Worm (Caenorhabditis elegans): ENCODE data around the gene T11F9.10.
A peak's percentile ranks its signal among the peaks of the same experiment; 100 is the strongest.

The T11F9.10 gene

DNA sequence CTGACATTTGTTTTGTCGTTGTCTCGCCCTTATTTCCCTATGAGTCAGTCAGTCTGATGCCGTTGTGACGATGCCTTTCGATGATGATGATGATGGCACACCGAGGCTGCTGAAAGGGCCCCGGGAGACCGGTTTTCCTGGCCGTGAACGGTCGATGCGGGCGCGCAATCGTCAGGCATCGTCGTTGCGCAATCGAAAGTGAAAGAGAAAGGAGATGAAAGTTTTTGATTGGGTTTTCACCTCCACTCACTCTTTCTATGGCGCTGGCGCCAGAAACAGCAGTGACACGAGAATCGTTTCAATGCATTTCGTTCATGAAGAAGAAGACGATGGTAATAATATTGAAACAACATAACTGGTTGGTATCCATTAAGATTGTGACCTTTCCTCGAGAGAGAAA, 46.2 kb downstream of the T11F9.10 start:
- TF ChIP-seq die-1 (tag; optimal IDR thresholded peaks at IDR 0.05): no peak
- 0 out of 2 replicates have a peak, but pooled peaks have one; percentile 75 for TF ChIP-seq nhr-120 (GFP tag; IDR thresholded peaks at IDR 0.05)
- TF ChIP-seq hlh-26 (GFP tag; conservative IDR thresholded peaks at IDR 0.05): no peak
- no peak for TF ChIP-seq let-526 (GFP tag; IDR thresholded peaks at IDR 0.05)
- no peak for TF ChIP-seq let-607 (tag; optimal IDR thresholded peaks at IDR 0.05)
- TF ChIP-seq attf-5 (GFP tag; optimal IDR thresholded peaks at IDR 0.05): no peak
- TF ChIP-seq ZK185.1 (tag; optimal IDR thresholded peaks at IDR 0.05; ENCODE audit: poor library complexity, severe bottlenecking): no peak
- no peak for TF ChIP-seq hrde-1 (tag; optimal IDR thresholded peaks at IDR 0.05; ENCODE audit: borderline replicate concordance)
- no peak for TF ChIP-seq nfya-1 (tag; optimal IDR thresholded peaks at IDR 0.05; ENCODE audit: borderline replicate concordance, insufficient read depth)
- no peak for TF ChIP-seq lsy-27 (tag; optimal IDR thresholded peaks at IDR 0.05; ENCODE audit: borderline replicate concordance, insufficient read depth)
- TF ChIP-seq sdz-38 (tag; optimal IDR thresholded peaks at IDR 0.05): no peak
- no peak for TF ChIP-seq B0035.1 (tag; optimal IDR thresholded peaks at IDR 0.05)
- TF ChIP-seq lin-26 (GFP tag; IDR thresholded peaks at IDR 0.05): 0 out of 2 replicates have a peak, but pooled peaks have one; percentile 17
- 0 out of 2 replicates have a peak, but pooled peaks have one; percentile 37 for TF ChIP-seq C06A6.2 (GFP tag; conservative IDR thresholded peaks at IDR 0.05)
- no peak for TF ChIP-seq hmg-20 (GFP tag; IDR thresholded peaks at IDR 0.05)
- no peak for TF ChIP-seq snpc-3.4 (tag; optimal IDR thresholded peaks at IDR 0.05)
- 0 out of 2 replicates have a peak, but pooled peaks have one; percentile 19 for TF ChIP-seq Y53G8AR.9 (GFP tag; conservative IDR thresholded peaks at IDR 0.05)
- TF ChIP-seq lir-1 (GFP tag; conservative IDR thresholded peaks at IDR 0.05): no peak
- no peak for TF ChIP-seq efl-1 (GFP tag; optimal IDR thresholded peaks at IDR 0.05)
- no peak for TF ChIP-seq ceh-40 (GFP tag; IDR thresholded peaks at IDR 0.05)
- TF ChIP-seq athp-1 (tag; optimal IDR thresholded peaks at IDR 0.05): no peak
- no peak for TF ChIP-seq mel-28 (tag; optimal IDR thresholded peaks at IDR 0.05; ENCODE audit: borderline replicate concordance)
- TF ChIP-seq nfya-2 (GFP tag; IDR thresholded peaks at IDR 0.05): no peak
- TF ChIP-seq ceh-100 (GFP tag; IDR thresholded peaks at IDR 0.05): no peak
- no peak for TF ChIP-seq rpc-1 (optimal IDR thresholded peaks at IDR 0.05)
- no peak for TF ChIP-seq rpc-1 (tag; optimal IDR thresholded peaks at IDR 0.05)
- no peak for TF ChIP-seq chd-7 (tag; optimal IDR thresholded peaks at IDR 0.05)
- TF ChIP-seq gei-17 (GFP tag; optimal IDR thresholded peaks at IDR 0.05): no peak
- no peak for TF ChIP-seq ztf-28 (GFP tag; IDR thresholded peaks at IDR 0.05)
- TF ChIP-seq pbrm-1 (GFP tag; IDR thresholded peaks at IDR 0.05): peak; percentile 49; the same call in 1 of the 2 replicates
- no peak for TF ChIP-seq Y53F4B.3 (GFP tag; IDR thresholded peaks at IDR 0.05)
- no peak for TF ChIP-seq nhr-90 (tag; optimal IDR thresholded peaks at IDR 0.05)
- TF ChIP-seq snpc-1.1 (tag; optimal IDR thresholded peaks at IDR 0.05; ENCODE audit: insufficient read depth): no peak
- no peak for TF ChIP-seq T07F8.4 (tag; optimal IDR thresholded peaks at IDR 0.05)
- no peak for TF ChIP-seq Y56A3A.18 (GFP tag; IDR thresholded peaks at IDR 0.05)
- TF ChIP-seq dpl-1 (GFP tag; optimal IDR thresholded peaks at IDR 0.05): no peak
- no peak for TF ChIP-seq F22D6.2 (tag; optimal IDR thresholded peaks at IDR 0.05)
- TF ChIP-seq ztf-26 (tag; optimal IDR thresholded peaks at IDR 0.05): no peak
- TF ChIP-seq F57A8.1 (GFP tag; optimal IDR thresholded peaks at IDR 0.05): no peak
- no peak for TF ChIP-seq K11D2.4 (GFP tag; IDR thresholded peaks at IDR 0.05)
- TF ChIP-seq tbp1 (GFP tag; optimal IDR thresholded peaks at IDR 0.05): no peak
- TF ChIP-seq madf-8 (GFP tag; conservative IDR thresholded peaks at IDR 0.05): no peak
- TF ChIP-seq hsf-1 (GFP tag; IDR thresholded peaks at IDR 0.05): no peak
- TF ChIP-seq K12H6.12 (tag; optimal IDR thresholded peaks at IDR 0.05): no peak
- no peak for TF ChIP-seq nhr-27 (tag; optimal IDR thresholded peaks at IDR 0.05)
- no peak for TF ChIP-seq dox-1 (GFP tag; IDR thresholded peaks at IDR 0.05)
- TF ChIP-seq zfh-2 (GFP tag; conservative IDR thresholded peaks at IDR 0.05): peak; percentile 82
- no peak for TF ChIP-seq egrh-3 (GFP tag; IDR thresholded peaks at IDR 0.05)
- TF ChIP-seq mxl-1 (tag; optimal IDR thresholded peaks at IDR 0.05): no peak

Measured in whole organism, young adult.